Worm (Caenorhabditis elegans): ENCODE results near the gene nep-1.

Gene nep-1

ce11 chrII:11650975-11651588, 5.9 kb downstream of the nep-1 start, which contains the start of gene coa-7:
coa-7 (minus strand) TSS chrII:11651148.
- TF ChIP-seq cnd-1 (tag; optimal IDR thresholded peaks at IDR 0.05): no peak
- TF ChIP-seq mep-1 (tag; optimal IDR thresholded peaks at IDR 0.05): no peak
- no peak for TF ChIP-seq flh-1 (GFP tag; optimal IDR thresholded peaks at IDR 0.05)
- no peak for TF ChIP-seq mls-2 (tag; optimal IDR thresholded peaks at IDR 0.05)
- TF ChIP-seq M03D4.4 (tag; optimal IDR thresholded peaks at IDR 0.05): no peak
- no peak for TF ChIP-seq pha-4 (tag; optimal IDR thresholded peaks at IDR 0.05)
- TF ChIP-seq sptf-1 (tag; optimal IDR thresholded peaks at IDR 0.05): no peak
- TF ChIP-seq hlh-1 (tag; optimal IDR thresholded peaks at IDR 0.05): no peak
- no peak for TF ChIP-seq mab-5 (tag; optimal IDR thresholded peaks at IDR 0.05)

ce11 chrII:11649239-11649638, 7.7 kb downstream of the nep-1 start:
- TF ChIP-seq mab-5 (tag; optimal IDR thresholded peaks at IDR 0.05) (no peak), ham-2 (GFP tag; optimal IDR thresholded peaks at IDR 0.05) (no peak), sptf-1 (tag; optimal IDR thresholded peaks at IDR 0.05) (no peak), snpc-4 (tag; optimal IDR thresholded peaks at IDR 0.05) (no peak), mls-2 (tag; optimal IDR thresholded peaks at IDR 0.05) (no peak), sem-2 (GFP tag; optimal IDR thresholded peaks at IDR 0.05) (no peak), ces-1 (GFP tag; optimal IDR thresholded peaks at IDR 0.05) (no peak)

- TF ChIP-seq sem-2 (GFP tag; optimal IDR thresholded peaks at IDR 0.05) (no peak), unc-120 (tag; optimal IDR thresholded peaks at IDR 0.05; ENCODE audit: poor library complexity, severe bottlenecking) (no peak), elt-1 (tag; optimal IDR thresholded peaks at IDR 0.05; ENCODE audit: borderline replicate concordance, insufficient read depth) (no peak), hlh-1 (tag; optimal IDR thresholded peaks at IDR 0.05) (no peak), ceh-39 (tag; optimal IDR thresholded peaks at IDR 0.05) (no peak), mab-5 (tag; optimal IDR thresholded peaks at IDR 0.05) (no peak), lin-13 (tag; optimal IDR thresholded peaks at IDR 0.05) (no peak), zip-8 (tag; optimal IDR thresholded peaks at IDR 0.05) (no peak), ham-2 (GFP tag; optimal IDR thresholded peaks at IDR 0.05) (no peak), sptf-1 (tag; optimal IDR thresholded peaks at IDR 0.05) (no peak), nhr-237 (tag; optimal IDR thresholded peaks at IDR 0.05) (no peak), elt-3 (tag; optimal IDR thresholded peaks at IDR 0.05) (no peak), unc-39 (tag; optimal IDR thresholded peaks at IDR 0.05) (no peak), bed-3 (GFP tag; optimal IDR thresholded peaks at IDR 0.05) (no peak), cnd-1 (tag; optimal IDR thresholded peaks at IDR 0.05) (no peak), M03D4.4 (tag; optimal IDR thresholded peaks at IDR 0.05) (no peak), nhr-28 (tag; optimal IDR thresholded peaks at IDR 0.05) (no peak), lin-32 (GFP tag; optimal IDR thresholded peaks at IDR 0.05) (no peak)
Observed at ce11 chrII:11646874-11647273, 10.1 kb downstream of the nep-1 start.

ce11 chrII:11646276-11646797, 10.6 kb downstream of the nep-1 start, which contains the start of gene ghi-1:
ghi-1 (plus strand) TSS chrII:11646747.
- TF ChIP-seq unc-120 (tag; optimal IDR thresholded peaks at IDR 0.05; ENCODE audit: poor library complexity, severe bottlenecking): no peak
- no peak for TF ChIP-seq nhr-28 (tag; optimal IDR thresholded peaks at IDR 0.05)
- TF ChIP-seq pha-4 (tag; optimal IDR thresholded peaks at IDR 0.05): no peak
- no peak for TF ChIP-seq ham-2 (GFP tag; optimal IDR thresholded peaks at IDR 0.05)
- no peak for TF ChIP-seq elt-1 (tag; optimal IDR thresholded peaks at IDR 0.05; ENCODE audit: borderline replicate concordance, insufficient read depth)
- no peak for TF ChIP-seq unc-39 (tag; optimal IDR thresholded peaks at IDR 0.05)
- TF ChIP-seq lin-13 (tag; optimal IDR thresholded peaks at IDR 0.05): no peak
- no peak for TF ChIP-seq nhr-237 (tag; optimal IDR thresholded peaks at IDR 0.05)
- no peak for TF ChIP-seq mls-2 (tag; optimal IDR thresholded peaks at IDR 0.05)
- no peak for TF ChIP-seq flh-1 (GFP tag; optimal IDR thresholded peaks at IDR 0.05)

ce11 chrII:11645383-11645782, 11.6 kb downstream of the nep-1 start:
- no peak for TF ChIP-seq snpc-4 (tag; optimal IDR thresholded peaks at IDR 0.05)
- no peak for TF ChIP-seq sem-2 (GFP tag; optimal IDR thresholded peaks at IDR 0.05)
- TF ChIP-seq drap-1 (GFP tag; optimal IDR thresholded peaks at IDR 0.05): no peak
- no peak for TF ChIP-seq unc-39 (tag; optimal IDR thresholded peaks at IDR 0.05)
- no peak for TF ChIP-seq flh-1 (GFP tag; optimal IDR thresholded peaks at IDR 0.05)
- no peak for TF ChIP-seq ceh-83 (GFP tag; optimal IDR thresholded peaks at IDR 0.05)
- TF ChIP-seq elt-1 (tag; optimal IDR thresholded peaks at IDR 0.05; ENCODE audit: borderline replicate concordance, insufficient read depth): no peak
- no peak for TF ChIP-seq lsy-2 (tag; optimal IDR thresholded peaks at IDR 0.05)
- TF ChIP-seq tbx-8 (GFP tag; optimal IDR thresholded peaks at IDR 0.05): no peak
- TF ChIP-seq mab-5 (tag; optimal IDR thresholded peaks at IDR 0.05): no peak
- no peak for TF ChIP-seq unc-120 (tag; optimal IDR thresholded peaks at IDR 0.05; ENCODE audit: poor library complexity, severe bottlenecking)
- TF ChIP-seq ces-1 (GFP tag; optimal IDR thresholded peaks at IDR 0.05): no peak
- TF ChIP-seq zip-8 (tag; optimal IDR thresholded peaks at IDR 0.05): no peak
